Fruit fly (Drosophila melanogaster) whole organism, embryonic: ENCODE results near the gene Reepl1.
A peak's percentile ranks its signal among the peaks of the same experiment; 100 is the strongest.

Experiments
- Antp ChIP-seq: fragments of 200-800 bp; sonication (Bioruptor generic); optimal IDR thresholded peaks from 3 replicates; lab custom pipeline; 2016; ENCODE audit warnings: missing biosample characterization, missing genetic modification characterization
- Asciz ChIP-seq: fragments of 200-800 bp; sonication (Bioruptor generic); optimal IDR thresholded peaks from 2 replicates; lab custom pipeline; 2017; ENCODE audit warnings: missing biosample characterization, mild to moderate bottlenecking, missing genetic modification characterization, missing genetic modification reagents
- Bteb2 ChIP-seq: fragments of 200-800 bp; sonication (Bioruptor generic); optimal IDR thresholded peaks from 2 replicates; lab custom pipeline; 2016; ENCODE audit warnings: missing biosample characterization, missing genetic modification characterization
- CG10274 ChIP-seq: fragments of 200-800 bp; sonication (Bioruptor generic); optimal IDR thresholded peaks from 3 replicates; lab custom pipeline; 2017; ENCODE audit warnings: missing biosample characterization, mild to moderate bottlenecking, missing genetic modification characterization
- CG10979 ChIP-seq: fragments of 200-800 bp; sonication (Bioruptor generic); optimal IDR thresholded peaks from 2 replicates; lab custom pipeline; 2018; ENCODE audit warnings: missing biosample characterization, mild to moderate bottlenecking, missing genetic modification characterization, moderate library complexity
- CG12071 ChIP-seq: fragments of 200-800 bp; sonication (Bioruptor generic); optimal IDR thresholded peaks from 3 replicates; lab custom pipeline; 2018; ENCODE audit warnings: missing biosample characterization, mild to moderate bottlenecking, missing genetic modification characterization
- CG12391 ChIP-seq: fragments of 200-800 bp; sonication (Bioruptor generic); optimal IDR thresholded peaks from 3 replicates; lab custom pipeline; 2018; ENCODE audit warnings: missing biosample characterization, mild to moderate bottlenecking, missing genetic modification characterization, moderate library complexity
- CG12942 ChIP-seq: fragments of 200-800 bp; sonication (Bioruptor generic); optimal IDR thresholded peaks from 3 replicates; lab custom pipeline; 2016; ENCODE audit warnings: missing biosample characterization, missing genetic modification characterization
- CG13894 ChIP-seq: fragments of 200-800 bp; sonication (Bioruptor generic); optimal IDR thresholded peaks from 3 replicates; lab custom pipeline; 2018; ENCODE audit warnings: missing biosample characterization, mild to moderate bottlenecking, missing genetic modification characterization, moderate library complexity
- CG14710 ChIP-seq: fragments of 200-800 bp; sonication (Bioruptor generic); optimal IDR thresholded peaks from 3 replicates; lab custom pipeline; 2019; ENCODE audit warnings: missing biosample characterization, mild to moderate bottlenecking, missing genetic modification characterization, moderate library complexity
- CG17385 ChIP-seq: fragments of 200-800 bp; sonication (Bioruptor generic); optimal IDR thresholded peaks from 3 replicates; lab custom pipeline; 2018; ENCODE audit warnings: missing biosample characterization, mild to moderate bottlenecking, missing genetic modification characterization
- CG17829 ChIP-seq: fragments of 200-800 bp; optimal IDR thresholded peaks from 2 replicates; lab custom pipeline; 2019; ENCODE audit warnings: missing biosample characterization, mild to moderate bottlenecking, missing genetic modification characterization, moderate library complexity
- CG1832 ChIP-seq: fragments of 200-800 bp; sonication (Bioruptor generic); optimal IDR thresholded peaks from 2 replicates; lab custom pipeline; 2017; ENCODE audit warnings: missing biosample characterization, mild to moderate bottlenecking, missing genetic modification characterization, inconsistent platforms
- CG2678 ChIP-seq: fragments of 200-800 bp; sonication (Bioruptor generic); optimal IDR thresholded peaks from 3 replicates; lab custom pipeline; 2019; ENCODE audit warnings: missing biosample characterization, mild to moderate bottlenecking, missing genetic modification characterization, moderate library complexity
- CG31224 ChIP-seq: fragments of 200-800 bp; sonication (Bioruptor generic); IDR thresholded peaks from 2 replicates; pipeline ENCODE4 v1.3.6; 2022; ENCODE audit warnings: missing biosample characterization, missing genetic modification characterization
- CG31365 ChIP-seq: fragments of 200-800 bp; sonication (Bioruptor generic); optimal IDR thresholded peaks from 2 replicates; lab custom pipeline; 2018; ENCODE audit warnings: missing biosample characterization, mild to moderate bottlenecking, missing genetic modification characterization
- CG3281 ChIP-seq: fragments of 200-800 bp; sonication (Bioruptor generic); optimal IDR thresholded peaks from 3 replicates; lab custom pipeline; 2017; ENCODE audit warnings: missing biosample characterization, mild to moderate bottlenecking, missing genetic modification characterization
- CG5245 ChIP-seq: fragments of 200-800 bp; sonication (Bioruptor generic); optimal IDR thresholded peaks from 3 replicates; lab custom pipeline; 2016; ENCODE audit warnings: missing biosample characterization, missing genetic modification characterization
- CG7372 ChIP-seq: fragments of 200-800 bp; sonication (Bioruptor generic); IDR thresholded peaks from 2 replicates; pipeline ENCODE4 v1.3.6; 2022; ENCODE audit warnings: missing biosample characterization, missing genetic modification characterization
- CG7556 ChIP-seq: fragments of 200-800 bp; sonication (Bioruptor generic); optimal IDR thresholded peaks from 2 replicates; lab custom pipeline; 2017; ENCODE audit warnings: missing biosample characterization, mild to moderate bottlenecking, missing genetic modification characterization
- CG7928 ChIP-seq: fragments of 200-800 bp; sonication (Bioruptor generic); optimal IDR thresholded peaks from 2 replicates; lab custom pipeline; 2017; ENCODE audit warnings: missing biosample characterization, mild to moderate bottlenecking, missing genetic modification characterization
- CG8290 ChIP-seq, 3 experiments: fragments of 200-800 bp; sonication (Bioruptor generic); optimal IDR thresholded peaks; 2 replicates each; lab custom pipeline; 2016 to 2019; ENCODE audit warnings: missing biosample characterization in 3 of 3, missing genetic modification characterization in 3 of 3, mild to moderate bottlenecking in 2 of 3, moderate library complexity in 1 of 3
- Dek ChIP-seq: fragments of 200-800 bp; sonication (Bioruptor generic); optimal IDR thresholded peaks from 3 replicates; lab custom pipeline; 2019; ENCODE audit warnings: missing biosample characterization, mild to moderate bottlenecking, missing genetic modification characterization, moderate library complexity
- Doc2 ChIP-seq: fragments of 200-800 bp; sonication (Bioruptor generic); IDR thresholded peaks from 2 replicates; pipeline ENCODE4 v1.3.6; 2022; ENCODE audit warnings: missing biosample characterization, missing genetic modification characterization
- Hr39 ChIP-seq: fragments of >200 bp; optimal IDR thresholded peaks from 2 replicates; lab custom pipeline; 2017
- Jarid2 ChIP-seq: fragments of 200-800 bp; sonication (Bioruptor generic); optimal IDR thresholded peaks from 3 replicates; lab custom pipeline; 2017; ENCODE audit warnings: mild to moderate bottlenecking, missing biosample characterization, missing genetic modification reagents, missing genetic modification characterization
- Lim3 ChIP-seq: fragments of 200-800 bp; sonication (Bioruptor generic); IDR thresholded peaks from 2 replicates; pipeline ENCODE4 v1.3.6; 2022; ENCODE audit warnings: missing biosample characterization, missing genetic modification characterization
- Mrtf ChIP-seq: fragments of 200-800 bp; sonication (Bioruptor generic); IDR thresholded peaks from 3 replicates; pipeline ENCODE4 v1.3.6; 2022; ENCODE audit warnings: missing biosample characterization, missing genetic modification characterization
- Nf-YB ChIP-seq: fragments of 200-800 bp; sonication (Bioruptor generic); optimal IDR thresholded peaks from 3 replicates; lab custom pipeline; 2019; ENCODE audit warnings: missing biosample characterization, mild to moderate bottlenecking, missing genetic modification characterization, moderate library complexity
- Poxn ChIP-seq: fragments of 200-800 bp; sonication (Bioruptor generic); IDR thresholded peaks from 2 replicates; pipeline ENCODE4 v1.3.6; 2022; ENCODE audit warnings: missing biosample characterization, missing genetic modification characterization
- TFAM ChIP-seq: fragments of 200-800 bp; sonication (Bioruptor generic); optimal IDR thresholded peaks from 2 replicates; lab custom pipeline; 2017; ENCODE audit warnings: missing biosample characterization, missing genetic modification characterization, inconsistent platforms
- Taf1 ChIP-seq: fragments of 200-800 bp; sonication (Bioruptor generic); IDR thresholded peaks from 2 replicates; pipeline ENCODE4 v1.3.6; 2022; ENCODE audit warnings: missing biosample characterization, missing genetic modification characterization
- cas ChIP-seq: fragments of 200-800 bp; sonication (Bioruptor generic); IDR thresholded peaks from 2 replicates; pipeline ENCODE4 v1.3.6; 2022; ENCODE audit warnings: missing biosample characterization, missing genetic modification characterization
- dati ChIP-seq: fragments of 200-800 bp; sonication (Bioruptor generic); IDR thresholded peaks from 2 replicates; pipeline ENCODE4 v1.3.6; 2022; ENCODE audit warnings: missing biosample characterization, missing genetic modification characterization
- ewg ChIP-seq: fragments of 200-800 bp; sonication (Bioruptor generic); optimal IDR thresholded peaks from 3 replicates; lab custom pipeline; 2017; ENCODE audit warnings: mild to moderate bottlenecking, missing biosample characterization, missing genetic modification reagents, missing genetic modification characterization
- fd3F ChIP-seq: fragments of 200-800 bp; sonication (Bioruptor generic); optimal IDR thresholded peaks from 2 replicates; lab custom pipeline; 2018; ENCODE audit warnings: missing biosample characterization, mild to moderate bottlenecking, missing genetic modification characterization, moderate library complexity
- fru ChIP-seq: fragments of >200 bp; optimal IDR thresholded peaks from 2 replicates; lab custom pipeline; 2017
- grau ChIP-seq: fragments of 200-800 bp; optimal IDR thresholded peaks from 3 replicates; lab custom pipeline; 2019; ENCODE audit warnings: missing biosample characterization, mild to moderate bottlenecking, missing genetic modification characterization, moderate library complexity
- hbn ChIP-seq: fragments of 200-800 bp; sonication (Bioruptor generic); IDR thresholded peaks from 2 replicates; pipeline ENCODE4 v1.3.6; 2022; ENCODE audit warnings: missing biosample characterization, missing genetic modification characterization; ENCODE audit not compliant: partially characterized antibody
- hth ChIP-seq: fragments of >200 bp; optimal IDR thresholded peaks from 2 replicates; lab custom pipeline; 2017; ENCODE audit warnings: inconsistent platforms
- mirr ChIP-seq: fragments of 200-800 bp; sonication (Bioruptor generic); optimal IDR thresholded peaks from 3 replicates; lab custom pipeline; 2018; ENCODE audit warnings: missing biosample characterization, mild to moderate bottlenecking, missing genetic modification characterization
- org-1 ChIP-seq: fragments of 200-800 bp; sonication (Bioruptor generic); optimal IDR thresholded peaks from 2 replicates; lab custom pipeline; 2017; ENCODE audit warnings: missing biosample characterization, missing genetic modification characterization
- ro ChIP-seq: fragments of 200-800 bp; sonication (Bioruptor generic); IDR thresholded peaks from 2 replicates; pipeline ENCODE4 v1.3.6; 2022; ENCODE audit warnings: missing biosample characterization, missing genetic modification characterization
- scrt ChIP-seq: fragments of 200-800 bp; sonication (Bioruptor generic); optimal IDR thresholded peaks from 2 replicates; lab custom pipeline; 2018; ENCODE audit warnings: missing biosample characterization, mild to moderate bottlenecking, missing genetic modification characterization, moderate library complexity
- sd ChIP-seq: fragments of 200-800 bp; sonication (Bioruptor generic); optimal IDR thresholded peaks from 3 replicates; lab custom pipeline; 2018; ENCODE audit warnings: missing biosample characterization, mild to moderate bottlenecking, missing genetic modification characterization, moderate library complexity
- slbo ChIP-seq: fragments of 200-800 bp; sonication (Bioruptor generic); IDR thresholded peaks from 2 replicates; pipeline ENCODE4 v1.3.6; 2022; ENCODE audit warnings: missing biosample characterization, missing genetic modification characterization
- sna ChIP-seq: fragments of 200-800 bp; sonication (Bioruptor generic); IDR thresholded peaks from 2 replicates; pipeline ENCODE4 v1.3.6; 2022; ENCODE audit warnings: missing biosample characterization, missing genetic modification characterization; ENCODE audit not compliant: partially characterized antibody
- so ChIP-seq: fragments of 200-800 bp; sonication (Bioruptor generic); IDR thresholded peaks from 3 replicates; pipeline ENCODE4 v1.3.6; 2022; ENCODE audit warnings: missing biosample characterization, missing genetic modification characterization
- stwl ChIP-seq: fragments of 200-800 bp; sonication (Bioruptor generic); optimal IDR thresholded peaks from 3 replicates; lab custom pipeline; 2018; ENCODE audit warnings: missing biosample characterization, mild to moderate bottlenecking, missing genetic modification characterization, moderate library complexity
- tin ChIP-seq: fragments of 200-800 bp; sonication (Bioruptor generic); optimal IDR thresholded peaks from 3 replicates; lab custom pipeline; 2016; ENCODE audit warnings: missing biosample characterization, missing genetic modification characterization
- wdn ChIP-seq: fragments of 200-800 bp; sonication (Bioruptor generic); IDR thresholded peaks from 2 replicates; pipeline ENCODE4 v1.3.6; 2022; ENCODE audit warnings: missing biosample characterization, missing genetic modification characterization
- yki ChIP-seq: fragments of >200 bp; optimal IDR thresholded peaks from 3 replicates; lab custom pipeline; 2018
- zen ChIP-seq: fragments of 200-800 bp; sonication (Bioruptor generic); optimal IDR thresholded peaks from 3 replicates; lab custom pipeline; 2018; ENCODE audit warnings: missing biosample characterization, mild to moderate bottlenecking, missing genetic modification characterization, moderate library complexity

Reepl1 gene

DNA sequence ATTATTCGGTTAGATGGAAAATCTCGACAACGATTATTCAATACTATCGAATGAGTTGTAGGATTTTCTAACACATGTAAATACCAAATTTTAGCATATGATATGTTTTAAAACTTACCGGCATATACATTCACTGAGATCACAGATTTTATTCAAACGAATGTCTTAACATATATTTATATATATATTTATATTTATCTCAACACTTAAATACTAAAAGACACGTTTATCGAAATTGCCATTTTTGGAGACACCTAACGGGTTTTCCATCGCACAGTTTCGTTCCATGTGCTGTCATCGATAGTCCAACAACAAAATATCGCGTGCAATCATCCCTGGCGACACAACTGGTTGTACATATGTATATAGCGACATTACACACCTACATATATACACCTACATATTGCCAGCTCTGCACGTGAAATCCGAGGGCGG is 39.2 kb downstream of the Reepl1 start, which contains the start of the genes CG2247 and CG1703 (continued):
- no peak for TF ChIP-seq CG10274
- TF ChIP-seq yki (lab: Kevin White, UChicago) = no peak
- no peak for TF ChIP-seq CG31224 (GFP tag; lab: Robert Waterston, UW)
- TF ChIP-seq stwl = peak; percentile 74
- TF ChIP-seq CG12391 = peak; percentile 63
- no peak for TF ChIP-seq Poxn (GFP tag; lab: Robert Waterston, UW)
- TF ChIP-seq CG13894 (tag; lab: Kevin White, UChicago) = no peak
- peak; percentile 51 for TF ChIP-seq CG8290 (GFP tag; optimal IDR thresholded peaks at IDR 0.05; lab: Kevin White, UChicago)
- no peak for TF ChIP-seq CG8290 (tag; optimal IDR thresholded peaks at IDR 0.05; lab: Kevin White, UChicago)
- no peak for TF ChIP-seq Doc2 (GFP tag; lab: Robert Waterston, UW)
- no peak for TF ChIP-seq slbo (GFP tag; lab: Robert Waterston, UW)
- no peak for TF ChIP-seq Jarid2 (GFP tag; lab: Kevin White, UChicago)
- peak; percentile 85 for TF ChIP-seq CG7928 (GFP tag; lab: Kevin White, UChicago)
- TF ChIP-seq CG10979 (tag; lab: Kevin White, UChicago) = no peak
- TF ChIP-seq org-1 (GFP tag; lab: Kevin White, UChicago) = no peak
- TF ChIP-seq zen = peak; percentile 37
- TF ChIP-seq TFAM (GFP tag; lab: Kevin White, UChicago) = no peak
- no peak for TF ChIP-seq Nf-YB
- no peak for TF ChIP-seq fru (lab: Kevin White, UChicago)
- TF ChIP-seq hth (lab: Kevin White, UChicago) = no peak
- no peak for TF ChIP-seq dati (GFP tag; lab: Robert Waterston, UW)
- peak; percentile 78 for TF ChIP-seq hbn (GFP tag; lab: Robert Waterston, UW)
- TF ChIP-seq CG31365 = no peak
- TF ChIP-seq CG12071 (GFP tag; lab: Kevin White, UChicago) = no peak
- TF ChIP-seq Mrtf (GFP tag; lab: Robert Waterston, UW) = no peak
- peak; percentile 55 for TF ChIP-seq CG17829 (tag; lab: Kevin White, UChicago)
- no peak for TF ChIP-seq CG2678 (tag; lab: Kevin White, UChicago)
- no peak for TF ChIP-seq CG7556
- TF ChIP-seq CG3281 = no peak
- no peak for TF ChIP-seq Bteb2 (GFP tag; lab: Kevin White, UChicago)
- TF ChIP-seq Asciz (GFP tag; lab: Kevin White, UChicago) = no peak
- TF ChIP-seq Taf1 = no peak
- no peak for TF ChIP-seq cas (GFP tag; lab: Robert Waterston, UW)
- no peak for TF ChIP-seq CG7372 (GFP tag; lab: Robert Waterston, UW)
- no peak for TF ChIP-seq sd
- TF ChIP-seq scrt = peak; percentile 28
- no peak for TF ChIP-seq so (GFP tag; lab: Robert Waterston, UW)
- no peak for TF ChIP-seq Antp
- no peak for TF ChIP-seq Dek (tag; lab: Kevin White, UChicago)
- peak; percentile 71 for TF ChIP-seq sna (GFP tag; lab: Robert Waterston, UW)
- TF ChIP-seq mirr (GFP tag; lab: Kevin White, UChicago) = no peak
- TF ChIP-seq tin (GFP tag; lab: Kevin White, UChicago) = no peak
- TF ChIP-seq fd3F (GFP tag; lab: Kevin White, UChicago) = no peak
- TF ChIP-seq ro = no peak
- TF ChIP-seq CG5245 (GFP tag; lab: Kevin White, UChicago) = no peak
- TF ChIP-seq Lim3 (GFP tag; lab: Robert Waterston, UW) = no peak
- TF ChIP-seq ewg (GFP tag; lab: Kevin White, UChicago) = no peak
- TF ChIP-seq wdn = no peak
- no peak for TF ChIP-seq CG12942 (GFP tag; lab: Kevin White, UChicago)
- TF ChIP-seq grau (tag; lab: Kevin White, UChicago) = peak; percentile 38
- TF ChIP-seq Hr39 (lab: Kevin White, UChicago) = no peak
- no peak for TF ChIP-seq CG17385
- TF ChIP-seq CG1832 (GFP tag; lab: Kevin White, UChicago) = no peak
- TF ChIP-seq CG14710 (tag; lab: Kevin White, UChicago) = peak; percentile 76
